Fruit fly (Drosophila melanogaster) whole organism, prepupa: Measurements from ENCODE around the gene CG34276.

Source experiments
- Blimp-1 ChIP-seq: fragments of 200-800 bp; sonication (Bioruptor generic); optimal IDR thresholded peaks from 3 replicates; lab custom pipeline; 2017; ENCODE audit warnings: missing biosample characterization, missing genetic modification characterization, mild to moderate bottlenecking, moderate library complexity, missing genetic modification reagents
- CG10631 ChIP-seq: fragments of 200-800 bp; sonication (Bioruptor generic); optimal IDR thresholded peaks from 2 replicates; lab custom pipeline; 2016; ENCODE audit warnings: missing biosample characterization, missing genetic modification characterization
- CG10669 ChIP-seq: fragments of 200-800 bp; sonication (Bioruptor generic); optimal IDR thresholded peaks from 3 replicates; lab custom pipeline; 2018; ENCODE audit warnings: missing biosample characterization, mild to moderate bottlenecking, missing genetic modification characterization, moderate library complexity
- CG11294 ChIP-seq: fragments of 200-800 bp; sonication (Bioruptor generic); IDR thresholded peaks from 2 replicates; pipeline ENCODE4 v1.3.6; 2022; ENCODE audit warnings: missing biosample characterization, missing genetic modification characterization
- CG11762 ChIP-seq: fragments of 200-800 bp; sonication (Bioruptor generic); optimal IDR thresholded peaks from 3 replicates; lab custom pipeline; 2016; ENCODE audit warnings: missing biosample characterization, missing genetic modification characterization; ENCODE audit not compliant: insufficient read depth
- CG11902 ChIP-seq: fragments of 200-800 bp; sonication (Bioruptor generic); optimal IDR thresholded peaks from 3 replicates; lab custom pipeline; 2016; ENCODE audit warnings: missing biosample characterization, missing genetic modification characterization
- CG15336 ChIP-seq: fragments of 200-800 bp; sonication (Bioruptor generic); IDR thresholded peaks from 2 replicates; pipeline ENCODE4 v1.3.6; 2022; ENCODE audit warnings: missing biosample characterization, missing genetic modification characterization
- CG1621 ChIP-seq: fragments of 200-800 bp; sonication (Bioruptor generic); optimal IDR thresholded peaks from 3 replicates; lab custom pipeline; 2018; ENCODE audit warnings: missing biosample characterization, mild to moderate bottlenecking, missing genetic modification characterization
- CG16779 ChIP-seq: fragments of 200-800 bp; sonication (Bioruptor generic); optimal IDR thresholded peaks from 3 replicates; lab custom pipeline; 2017; ENCODE audit warnings: missing biosample characterization, mild to moderate bottlenecking, missing genetic modification characterization
- CG3032 ChIP-seq: fragments of 200-800 bp; optimal IDR thresholded peaks from 2 replicates; lab custom pipeline; 2019; ENCODE audit warnings: missing biosample characterization, mild to moderate bottlenecking, missing genetic modification characterization, moderate library complexity
- CG31627 ChIP-seq: fragments of 200-800 bp; sonication (Bioruptor generic); optimal IDR thresholded peaks from 3 replicates; lab custom pipeline; 2016; ENCODE audit warnings: missing biosample characterization, missing genetic modification characterization
- CG34406 ChIP-seq: fragments of 200-800 bp; sonication (Bioruptor generic); optimal IDR thresholded peaks from 3 replicates; lab custom pipeline; 2016; ENCODE audit warnings: missing biosample characterization, missing genetic modification characterization
- CG3919 ChIP-seq: fragments of 200-800 bp; sonication (Bioruptor generic); optimal IDR thresholded peaks from 3 replicates; lab custom pipeline; 2016; ENCODE audit warnings: missing biosample characterization, missing genetic modification characterization
- CG6163 ChIP-seq: fragments of 200-800 bp; sonication (Bioruptor generic); IDR thresholded peaks from 3 replicates; pipeline ENCODE4 v1.3.6; 2022; ENCODE audit warnings: missing biosample characterization, missing genetic modification characterization
- CG6808 ChIP-seq: fragments of 200-800 bp; sonication (Bioruptor generic); optimal IDR thresholded peaks from 3 replicates; lab custom pipeline; 2017; ENCODE audit warnings: missing biosample characterization, missing genetic modification characterization, mild to moderate bottlenecking, moderate library complexity, missing genetic modification reagents
- CG6854 ChIP-seq: fragments of 200-800 bp; sonication (Bioruptor generic); optimal IDR thresholded peaks from 2 replicates; lab custom pipeline; 2017; ENCODE audit warnings: missing biosample characterization, mild to moderate bottlenecking, missing genetic modification characterization
- CG7368 ChIP-seq: fragments of 200-800 bp; sonication (Bioruptor generic); optimal IDR thresholded peaks from 3 replicates; lab custom pipeline; 2016; ENCODE audit warnings: missing biosample characterization, missing genetic modification characterization
- CG8119 ChIP-seq: fragments of 200-800 bp; sonication (Bioruptor generic); IDR thresholded peaks from 3 replicates; pipeline ENCODE4 v1.3.6; 2022; ENCODE audit warnings: missing biosample characterization, missing genetic modification characterization
- CG9139 ChIP-seq: fragments of 200-800 bp; sonication (Bioruptor generic); optimal IDR thresholded peaks from 3 replicates; lab custom pipeline; 2017; ENCODE audit warnings: missing biosample characterization, mild to moderate bottlenecking, missing genetic modification characterization
- Eip75B ChIP-seq: fragments of 200-800 bp; sonication (Bioruptor generic); optimal IDR thresholded peaks from 3 replicates; lab custom pipeline; 2016; ENCODE audit warnings: missing biosample characterization, missing genetic modification characterization
- Eip78C ChIP-seq: fragments of 200-800 bp; sonication (Bioruptor generic); peaks from one replicate; lab custom pipeline; 2016; ENCODE audit warnings: missing biosample characterization, missing genetic modification characterization
- Eip93F ChIP-seq: fragments of 200-800 bp; sonication (Bioruptor generic); optimal IDR thresholded peaks from 2 replicates; lab custom pipeline; 2016; ENCODE audit warnings: missing biosample characterization, mild to moderate bottlenecking, missing genetic modification characterization
- Ets21C ChIP-seq: fragments of 200-800 bp; sonication (Bioruptor generic); optimal IDR thresholded peaks from 3 replicates; lab custom pipeline; 2016; ENCODE audit warnings: missing biosample characterization, missing genetic modification characterization
- Ets96B ChIP-seq: fragments of 200-800 bp; optimal IDR thresholded peaks from 2 replicates; lab custom pipeline; 2019; ENCODE audit warnings: missing biosample characterization, mild to moderate bottlenecking, missing genetic modification characterization, moderate library complexity
- Gug ChIP-seq: fragments of 200-800 bp; sonication (Bioruptor generic); IDR thresholded peaks from 2 replicates; pipeline ENCODE4 v1.3.6; 2022; ENCODE audit warnings: missing biosample characterization, missing genetic modification characterization
- Hr39 ChIP-seq: fragments of 200-800 bp; sonication (Bioruptor generic); optimal IDR thresholded peaks from 2 replicates; lab custom pipeline; 2016; ENCODE audit warnings: missing biosample characterization, missing genetic modification characterization
- Hr4 ChIP-seq: fragments of 200-800 bp; sonication (Bioruptor generic); optimal IDR thresholded peaks from 3 replicates; lab custom pipeline; 2016; ENCODE audit warnings: missing biosample characterization, missing genetic modification characterization
- Lpt ChIP-seq: fragments of 200-800 bp; sonication (Bioruptor generic); optimal IDR thresholded peaks from 3 replicates; lab custom pipeline; 2016; ENCODE audit warnings: missing biosample characterization, missing genetic modification characterization
- Met ChIP-seq: fragments of 200-800 bp; sonication (Bioruptor generic); optimal IDR thresholded peaks from 3 replicates; lab custom pipeline; 2016; ENCODE audit warnings: missing biosample characterization, missing genetic modification characterization
- OdsH ChIP-seq: fragments of 200-800 bp; sonication (Bioruptor generic); optimal IDR thresholded peaks from 3 replicates; lab custom pipeline; 2016; ENCODE audit warnings: missing biosample characterization, missing genetic modification characterization
- Sox102F ChIP-seq: fragments of 200-800 bp; sonication (Bioruptor generic); optimal IDR thresholded peaks from 2 replicates; lab custom pipeline; 2016; ENCODE audit warnings: missing biosample characterization, mild to moderate bottlenecking, missing genetic modification characterization
- Sox14 ChIP-seq: fragments of 200-800 bp; sonication (Bioruptor generic); optimal IDR thresholded peaks from 3 replicates; lab custom pipeline; 2016; ENCODE audit warnings: missing biosample characterization, missing genetic modification characterization
- Sox15 ChIP-seq: fragments of 200-800 bp; sonication (Bioruptor generic); optimal IDR thresholded peaks from 3 replicates; lab custom pipeline; 2016; ENCODE audit warnings: missing biosample characterization, missing genetic modification characterization
- achi ChIP-seq: fragments of 200-800 bp; sonication (Bioruptor generic); optimal IDR thresholded peaks from 3 replicates; lab custom pipeline; 2016; ENCODE audit warnings: missing biosample characterization, missing genetic modification characterization
- acj6 ChIP-seq: fragments of 200-800 bp; sonication (Bioruptor generic); optimal IDR thresholded peaks from 3 replicates; lab custom pipeline; 2016; ENCODE audit warnings: missing biosample characterization, missing genetic modification characterization
- dac ChIP-seq: fragments of 200-800 bp; sonication (Bioruptor generic); optimal IDR thresholded peaks from 2 replicates; lab custom pipeline; 2017; ENCODE audit warnings: missing biosample characterization, mild to moderate bottlenecking, missing genetic modification characterization
- dsx ChIP-seq: fragments of 200-800 bp; optimal IDR thresholded peaks from 3 replicates; lab custom pipeline; 2019; ENCODE audit warnings: missing biosample characterization, mild to moderate bottlenecking, missing genetic modification characterization, moderate library complexity; ENCODE audit not compliant: poor library complexity, severe bottlenecking
- eg ChIP-seq: fragments of 200-800 bp; sonication (Bioruptor generic); IDR thresholded peaks from 3 replicates; pipeline ENCODE4 v1.3.6; 2022; ENCODE audit warnings: missing biosample characterization, missing genetic modification characterization
- esn ChIP-seq: fragments of 200-800 bp; sonication (Bioruptor generic); optimal IDR thresholded peaks from 2 replicates; lab custom pipeline; 2016; ENCODE audit warnings: missing biosample characterization, mild to moderate bottlenecking, missing genetic modification characterization, moderate library complexity
- fd59A ChIP-seq: fragments of 200-800 bp; sonication (Bioruptor generic); optimal IDR thresholded peaks from 2 replicates; lab custom pipeline; 2017; ENCODE audit warnings: missing biosample characterization, mild to moderate bottlenecking, missing genetic modification characterization, missing genetic modification reagents
- fd85E ChIP-seq: fragments of 200-800 bp; sonication (Bioruptor generic); optimal IDR thresholded peaks from 3 replicates; lab custom pipeline; 2016; ENCODE audit warnings: missing biosample characterization, missing genetic modification characterization
- fkh ChIP-seq: fragments of 200-800 bp; sonication (Bioruptor generic); optimal IDR thresholded peaks from 3 replicates; lab custom pipeline; 2017; ENCODE audit warnings: missing biosample characterization, mild to moderate bottlenecking, missing genetic modification characterization, moderate library complexity
- net ChIP-seq: fragments of 200-800 bp; sonication (Bioruptor generic); optimal IDR thresholded peaks from 3 replicates; lab custom pipeline; 2016; ENCODE audit warnings: missing biosample characterization, missing genetic modification characterization
- pdm3 ChIP-seq: fragments of 200-800 bp; sonication (Bioruptor generic); optimal IDR thresholded peaks from 3 replicates; lab custom pipeline; 2016; ENCODE audit warnings: missing biosample characterization, missing genetic modification characterization
- salr ChIP-seq, 2 experiments: fragments of 200-800 bp; sonication (Bioruptor generic); optimal IDR thresholded peaks; 3 replicates each; lab custom pipeline; 2016 to 2018; ENCODE audit warnings: missing biosample characterization in 2 of 2, missing genetic modification characterization in 2 of 2, mild to moderate bottlenecking in 1 of 2
- ss ChIP-seq, 2 experiments: fragments of 200-800 bp; sonication (Bioruptor generic); optimal IDR thresholded peaks; 2 replicates in 1 of 2; 3 replicates in 1 of 2; lab custom pipeline; 2017 to 2018; ENCODE audit warnings: mild to moderate bottlenecking in 2 of 2, missing biosample characterization in 2 of 2, missing genetic modification characterization in 2 of 2, moderate library complexity in 1 of 2
- vri ChIP-seq: fragments of 200-800 bp; sonication (Bioruptor generic); optimal IDR thresholded peaks from 3 replicates; lab custom pipeline; 2016; ENCODE audit warnings: missing biosample characterization, mild to moderate bottlenecking, missing genetic modification characterization

The CG34276 gene

dm6 chr3R:15972979-15973486 is 47.6 kb downstream of the CG34276 start, which contains the start of gene Hel89B (continued):
- TF ChIP-seq CG16779 (tag; lab: Kevin White, UChicago) (no peak), fd59A (GFP tag; lab: Kevin White, UChicago) (no peak), CG15336 (no peak), Blimp-1 (GFP tag; lab: Kevin White, UChicago) (no peak), fkh (GFP tag; lab: Kevin White, UChicago) (no peak), achi (GFP tag; lab: Kevin White, UChicago) (peak; percentile 63), Sox15 (GFP tag; lab: Kevin White, UChicago) (peak; percentile 49), Lpt (peak; percentile 10), CG8119 (GFP tag; lab: Robert Waterston, UW) (no peak), Ets21C (GFP tag; lab: Kevin White, UChicago) (peak; percentile 61), Eip75B (GFP tag; lab: Kevin White, UChicago) (peak; percentile 1), CG11902 (GFP tag; lab: Kevin White, UChicago) (peak; percentile 50), esn (GFP tag; lab: Kevin White, UChicago) (no peak), CG10631 (peak; percentile 56), CG6808 (GFP tag; lab: Kevin White, UChicago) (no peak), OdsH (GFP tag; lab: Kevin White, UChicago) (peak; percentile 47), Hr4 (GFP tag; lab: Kevin White, UChicago) (peak; percentile 72), Met (GFP tag; lab: Kevin White, UChicago) (peak; percentile 35), Sox102F (GFP tag; lab: Kevin White, UChicago) (no peak), Hr39 (GFP tag; lab: Kevin White, UChicago) (peak; percentile 63), CG9139 (GFP tag; lab: Kevin White, UChicago) (no peak), eg (GFP tag; lab: Robert Waterston, UW) (no peak), Sox14 (peak; percentile 41), CG1621 (tag; lab: Kevin White, UChicago) (peak; percentile 38), CG6163 (GFP tag; lab: Robert Waterston, UW) (no peak), CG10669 (GFP tag; lab: Kevin White, UChicago) (no peak), CG3919 (GFP tag; lab: Kevin White, UChicago) (no peak), net (peak; percentile 34), CG7368 (no peak), Eip93F (no peak), CG31627 (GFP tag; lab: Kevin White, UChicago) (peak; percentile 70), Gug (GFP tag; lab: Robert Waterston, UW) (no peak), CG6854 (GFP tag; lab: Kevin White, UChicago) (peak; percentile 50)

- TF ChIP-seq CG6854 (GFP tag; lab: Kevin White, UChicago) (no peak), pdm3 (no peak), dac (GFP tag; lab: Kevin White, UChicago) (no peak), CG7368 (no peak), Eip78C (GFP tag; lab: Kevin White, UChicago) (peak; percentile 24), CG6808 (GFP tag; lab: Kevin White, UChicago) (no peak), dsx (GFP tag; lab: Kevin White, UChicago) (peak; percentile 75), Eip75B (GFP tag; lab: Kevin White, UChicago) (peak; percentile 25), Lpt (no peak), acj6 (GFP tag; lab: Kevin White, UChicago) (no peak), CG34406 (no peak), CG31627 (GFP tag; lab: Kevin White, UChicago) (no peak), CG16779 (tag; lab: Kevin White, UChicago) (no peak), CG10631 (no peak), CG3919 (GFP tag; lab: Kevin White, UChicago) (peak; percentile 3), CG11762 (no peak), ss (GFP tag; optimal IDR thresholded peaks at IDR 0.05; lab: Kevin White, UChicago) (peak in 1 of 2 experiments; percentile 28), eg (GFP tag; lab: Robert Waterston, UW) (no peak), Sox15 (GFP tag; lab: Kevin White, UChicago) (no peak), vri (GFP tag; lab: Kevin White, UChicago) (no peak), CG15336 (no peak), CG11294 (no peak), Hr4 (GFP tag; lab: Kevin White, UChicago) (no peak), salr (GFP tag; optimal IDR thresholded peaks at IDR 0.05; lab: Kevin White, UChicago) (no peak), CG11902 (GFP tag; lab: Kevin White, UChicago) (no peak), fd85E (no peak), CG10669 (GFP tag; lab: Kevin White, UChicago) (no peak), fkh (GFP tag; lab: Kevin White, UChicago) (peak; percentile 72), Ets96B (tag; lab: Kevin White, UChicago) (no peak), CG3032 (no peak), CG9139 (GFP tag; lab: Kevin White, UChicago) (peak; percentile 42)
Observed at dm6 chr3R:15973488-15973975, 48.1 kb downstream of the CG34276 start.
